Worm (Caenorhabditis elegans) whole organism, L3 larva: Measurements from ENCODE around the gene srh-85.

ENCODE experiments used
- R02D3.7 ChIP-seq: fragments of 150-350 bp; optimal IDR thresholded peaks from 2 replicates; lab custom pipeline; 2014; ENCODE audit warnings: missing biosample characterization, missing genetic modification characterization
- ZK546.5 ChIP-seq: sonication (generic microtip); optimal IDR thresholded peaks from 2 replicates; lab custom pipeline; 2017; ENCODE audit warnings: missing biosample characterization, missing genetic modification characterization
- ceh-28 ChIP-seq: fragments of 150-350 bp; optimal IDR thresholded peaks from 2 replicates; lab custom pipeline; 2014; ENCODE audit warnings: missing biosample characterization, missing genetic modification reagents, missing genetic modification characterization
- ceh-82 ChIP-seq: fragments of 150-350 bp; optimal IDR thresholded peaks from 2 replicates; lab custom pipeline; 2014; ENCODE audit warnings: missing biosample characterization, missing genetic modification characterization
- ceh-9 ChIP-seq: sonication (generic microtip); optimal IDR thresholded peaks from 2 replicates; lab custom pipeline; 2018; ENCODE audit warnings: missing biosample characterization, missing genetic modification characterization
- daf-12 ChIP-seq: fragments of 150-350 bp; optimal IDR thresholded peaks from 2 replicates; lab custom pipeline; 2014; ENCODE audit warnings: missing biosample characterization, missing genetic modification reagents, missing genetic modification characterization
- elt-2 ChIP-seq: sonication (generic microtip); optimal IDR thresholded peaks from 2 replicates; lab custom pipeline; 2016; ENCODE audit warnings: missing genetic modification reagents, mild to moderate bottlenecking, missing genetic modification characterization, missing compliant biosample characterization
- elt-3 ChIP-seq, 3 experiments: fragments of 150-350 bp in 1 of 3; sonication (generic microtip) in 2 of 3; optimal IDR thresholded peaks; 2 replicates in 2 of 3; 4 replicates in 1 of 3; lab custom pipeline; 2014 to 2017; ENCODE audit warnings: missing biosample characterization in 3 of 3, missing genetic modification characterization in 3 of 3
- fkh-10 ChIP-seq: sonication (generic microtip); optimal IDR thresholded peaks from 2 replicates; lab custom pipeline; 2017; ENCODE audit warnings: missing biosample characterization, missing genetic modification reagents, missing genetic modification characterization
- fkh-2 ChIP-seq: fragments of 150-350 bp; optimal IDR thresholded peaks from 2 replicates; lab custom pipeline; 2014; ENCODE audit warnings: missing biosample characterization, missing genetic modification reagents, missing genetic modification characterization
- fos-1 ChIP-seq: fragments of 150-350 bp; optimal IDR thresholded peaks from 2 replicates; lab custom pipeline; 2014; ENCODE audit warnings: missing biosample characterization, missing genetic modification characterization
- hmg-11 ChIP-seq: sonication (generic microtip); optimal IDR thresholded peaks from 2 replicates; lab custom pipeline; 2016; ENCODE audit warnings: missing genetic modification characterization, missing compliant biosample characterization
- jun-1 ChIP-seq: fragments of 150-350 bp; optimal IDR thresholded peaks from 2 replicates; lab custom pipeline; 2014; ENCODE audit warnings: missing biosample characterization, missing genetic modification reagents, missing genetic modification characterization
- lin-15B ChIP-seq: fragments of 150-350 bp; optimal IDR thresholded peaks from 2 replicates; lab custom pipeline; 2014; ENCODE audit warnings: missing biosample characterization, missing genetic modification characterization
- lin-39 ChIP-seq: fragments of 150-350 bp; optimal IDR thresholded peaks from 2 replicates; lab custom pipeline; 2018; ENCODE audit warnings: missing biosample characterization, missing genetic modification reagents, missing genetic modification characterization
- lsy-12 ChIP-seq: sonication (generic microtip); optimal IDR thresholded peaks from 2 replicates; lab custom pipeline; 2016; ENCODE audit warnings: mild to moderate bottlenecking, missing genetic modification characterization, missing compliant biosample characterization
- mml-1 ChIP-seq: fragments of 150-350 bp; sonication (generic microtip); optimal IDR thresholded peaks from 3 replicates; lab custom pipeline; 2014; ENCODE audit warnings: missing biosample characterization, missing genetic modification characterization
- nfya-1 ChIP-seq: sonication (generic microtip); optimal IDR thresholded peaks from 2 replicates; lab custom pipeline; 2017; ENCODE audit warnings: missing genetic modification characterization, mild to moderate bottlenecking, missing compliant biosample characterization, antibody characterized with exemption, moderate library complexity; ENCODE audit not compliant: insufficient read depth
- nhr-11 ChIP-seq: fragments of 150-350 bp; optimal IDR thresholded peaks from 2 replicates; lab custom pipeline; 2014; ENCODE audit warnings: missing biosample characterization, missing genetic modification characterization
- nhr-12 ChIP-seq: fragments of 150-350 bp; optimal IDR thresholded peaks from 2 replicates; lab custom pipeline; 2014; ENCODE audit warnings: missing biosample characterization, missing genetic modification characterization
- nhr-237 ChIP-seq: fragments of 150-350 bp; optimal IDR thresholded peaks from 2 replicates; lab custom pipeline; 2014; ENCODE audit warnings: missing biosample characterization, missing genetic modification characterization
- nhr-25 ChIP-seq: sonication (generic microtip); optimal IDR thresholded peaks from 2 replicates; lab custom pipeline; 2017; ENCODE audit warnings: missing biosample characterization, missing genetic modification characterization
- nhr-28 ChIP-seq: fragments of 150-350 bp; optimal IDR thresholded peaks from 2 replicates; lab custom pipeline; 2014; ENCODE audit warnings: missing biosample characterization, missing genetic modification characterization
- nhr-43 ChIP-seq: sonication (generic microtip); optimal IDR thresholded peaks from 2 replicates; lab custom pipeline; 2016; ENCODE audit warnings: mild to moderate bottlenecking, missing genetic modification characterization, missing compliant biosample characterization; ENCODE audit not compliant: poor library complexity, severe bottlenecking
- nhr-67 ChIP-seq: fragments of 150-350 bp; optimal IDR thresholded peaks from 2 replicates; lab custom pipeline; 2014; ENCODE audit warnings: missing biosample characterization, missing genetic modification characterization
- nhr-76 ChIP-seq: fragments of 150-350 bp; sonication (generic microtip); optimal IDR thresholded peaks from 5 replicates; lab custom pipeline; 2014; ENCODE audit warnings: missing biosample characterization, missing genetic modification characterization
- pqm-1 ChIP-seq: fragments of 150-350 bp; optimal IDR thresholded peaks from 2 replicates; lab custom pipeline; 2017; ENCODE audit warnings: missing biosample characterization, missing genetic modification characterization, inconsistent platforms
- sea-2 ChIP-seq: fragments of 150-350 bp; sonication (generic microtip); optimal IDR thresholded peaks from 4 replicates; lab custom pipeline; 2014; ENCODE audit warnings: missing biosample characterization, missing genetic modification reagents, missing genetic modification characterization
- skn-1 ChIP-seq: fragments of 150-350 bp; optimal IDR thresholded peaks from 2 replicates; lab custom pipeline; 2014; ENCODE audit warnings: missing biosample characterization, missing genetic modification characterization
- snpc-4 ChIP-seq: fragments of 150-350 bp; optimal IDR thresholded peaks from 2 replicates; lab custom pipeline; 2014; ENCODE audit warnings: missing biosample characterization, missing genetic modification characterization
- tbx-2 ChIP-seq: sonication (generic microtip); optimal IDR thresholded peaks from 2 replicates; lab custom pipeline; 2016; ENCODE audit warnings: mild to moderate bottlenecking, missing genetic modification characterization, missing compliant biosample characterization
- unc-39 ChIP-seq: sonication (generic microtip); optimal IDR thresholded peaks from 4 replicates; lab custom pipeline; 2017; ENCODE audit warnings: missing biosample characterization, missing genetic modification characterization
- unc-62 ChIP-seq: fragments of 150-350 bp; sonication (generic microtip); optimal IDR thresholded peaks from 4 replicates; lab custom pipeline; 2014; ENCODE audit warnings: missing biosample characterization, missing genetic modification reagents, missing genetic modification characterization
- ztf-11 ChIP-seq: fragments of 150-350 bp; optimal IDR thresholded peaks from 2 replicates; lab custom pipeline; 2014; ENCODE audit warnings: missing biosample characterization, missing genetic modification characterization
- ztf-4 ChIP-seq: fragments of 150-350 bp; optimal IDR thresholded peaks from 2 replicates; lab custom pipeline; 2014; ENCODE audit warnings: missing biosample characterization, missing genetic modification characterization

srh-85 gene

DNA sequence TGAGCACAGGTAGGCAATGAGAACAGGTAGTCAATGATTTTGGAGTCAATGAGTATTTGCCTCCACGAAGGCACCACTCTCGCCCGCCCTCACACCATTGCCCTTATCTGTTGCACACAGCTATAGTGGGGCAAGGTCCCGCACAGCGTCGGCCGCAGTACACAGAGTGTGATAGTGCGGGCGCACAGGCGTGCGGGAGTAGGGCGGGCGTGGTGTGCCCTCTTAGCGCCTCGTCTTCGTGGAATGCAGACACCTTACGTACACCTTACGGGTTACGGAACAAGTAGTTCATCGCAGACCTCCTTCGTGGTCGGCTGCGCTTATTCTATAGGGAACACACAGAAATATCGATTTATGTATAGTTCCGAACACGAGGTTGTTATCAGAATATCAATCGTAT lies 30.6 kb upstream of the srh-85 start:
- TF ChIP-seq daf-12 (tag; lab: Kevin White, UChicago) = no peak
- TF ChIP-seq nhr-237 (tag; lab: Kevin White, UChicago) = no peak
- no peak for TF ChIP-seq elt-2 (tag; lab: Kevin White, UChicago)
- TF ChIP-seq jun-1 = no peak
- no peak for TF ChIP-seq fkh-10
- no peak for TF ChIP-seq snpc-4 (tag; lab: Kevin White, UChicago)
- no peak for TF ChIP-seq nfya-1
- TF ChIP-seq ztf-4 = no peak
- TF ChIP-seq fos-1 (tag; lab: Kevin White, UChicago) = no peak
- no peak for TF ChIP-seq unc-62 (GFP tag; lab: Kevin White, UChicago)
- no peak for TF ChIP-seq nhr-76
- TF ChIP-seq nhr-28 (tag; lab: Kevin White, UChicago) = no peak
- no peak for TF ChIP-seq nhr-25 (tag; lab: Kevin White, UChicago)

DNA sequence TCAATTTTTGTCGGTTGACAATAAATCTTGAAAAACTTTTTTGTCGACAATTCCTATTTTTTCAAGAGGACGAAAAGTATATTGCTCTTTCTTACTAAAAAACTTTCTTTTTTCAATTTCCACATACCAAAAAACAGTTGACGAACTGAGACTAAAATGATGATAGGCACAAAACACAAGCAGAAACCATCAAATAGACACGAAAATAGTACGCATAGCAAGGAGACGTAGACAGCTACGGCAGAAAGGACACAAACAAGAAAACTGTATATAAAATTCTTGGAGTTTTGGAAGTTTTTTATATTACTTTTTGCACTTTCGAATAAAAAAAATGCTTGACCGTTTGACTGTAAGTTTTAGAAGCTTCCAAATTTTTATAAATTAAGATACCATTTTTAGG lies 26.9 kb upstream of the srh-85 start, which contains the start of gene K12D9.1:
Gene K12D9.1, plus strand, starts transcription at position 301 of the 400 bp plus-strand sequence.
- TF ChIP-seq lin-15B (tag; lab: Kevin White, UChicago) (no peak), fkh-2 (tag; lab: Kevin White, UChicago) (no peak), elt-3 (tag; optimal IDR thresholded peaks at IDR 0.05; lab: Kevin White, UChicago) (no peak), lsy-12 (tag; lab: Kevin White, UChicago) (no peak), tbx-2 (tag; lab: Kevin White, UChicago) (no peak), nfya-1 (no peak), ceh-9 (no peak), unc-39 (tag; lab: Kevin White, UChicago) (no peak), ceh-28 (no peak), nhr-12 (tag; lab: Kevin White, UChicago) (no peak), ceh-82 (no peak), ztf-11 (tag; lab: Kevin White, UChicago) (no peak)

DNA sequence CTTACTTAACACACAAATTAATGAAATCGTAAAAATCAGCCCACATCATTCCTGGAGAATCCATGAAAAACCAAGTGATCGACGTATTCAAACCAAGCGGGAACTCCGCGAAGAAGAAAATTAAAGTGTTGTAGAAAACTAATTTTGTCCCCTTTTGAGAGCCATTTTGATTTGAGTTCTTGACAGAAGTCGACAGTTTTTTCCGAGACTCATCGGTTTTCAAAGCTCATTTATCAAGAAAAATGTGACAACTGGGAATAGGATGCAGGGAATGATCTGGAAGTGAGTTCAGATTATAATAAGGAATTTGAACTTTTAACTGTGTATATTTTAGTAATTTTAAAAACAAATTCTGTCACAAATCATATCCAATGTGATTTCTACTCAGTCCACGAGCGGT lies 24.1 kb upstream of the srh-85 start, which contains the start of gene srw-135:
Gene srw-135, minus strand, starts transcription at position 101 of the 400 bp plus-strand sequence.
- no peak for TF ChIP-seq lin-39 (tag; lab: Kevin White, UChicago)
- no peak for TF ChIP-seq sea-2 (GFP tag; lab: Kevin White, UChicago)
- no peak for TF ChIP-seq daf-12 (tag; lab: Kevin White, UChicago)
- TF ChIP-seq R02D3.7 (tag; lab: Kevin White, UChicago) = no peak
- TF ChIP-seq ztf-11 (tag; lab: Kevin White, UChicago) = no peak
- no peak for TF ChIP-seq skn-1 (tag; lab: Kevin White, UChicago)
- TF ChIP-seq pqm-1 (tag; lab: Kevin White, UChicago) = no peak
- TF ChIP-seq fkh-2 (tag; lab: Kevin White, UChicago) = no peak
- no peak for TF ChIP-seq nhr-25 (tag; lab: Kevin White, UChicago)
- TF ChIP-seq nhr-43 (tag; lab: Kevin White, UChicago) = no peak
- TF ChIP-seq nhr-28 (tag; lab: Kevin White, UChicago) = no peak
- TF ChIP-seq hmg-11 (tag; lab: Kevin White, UChicago) = no peak

DNA sequence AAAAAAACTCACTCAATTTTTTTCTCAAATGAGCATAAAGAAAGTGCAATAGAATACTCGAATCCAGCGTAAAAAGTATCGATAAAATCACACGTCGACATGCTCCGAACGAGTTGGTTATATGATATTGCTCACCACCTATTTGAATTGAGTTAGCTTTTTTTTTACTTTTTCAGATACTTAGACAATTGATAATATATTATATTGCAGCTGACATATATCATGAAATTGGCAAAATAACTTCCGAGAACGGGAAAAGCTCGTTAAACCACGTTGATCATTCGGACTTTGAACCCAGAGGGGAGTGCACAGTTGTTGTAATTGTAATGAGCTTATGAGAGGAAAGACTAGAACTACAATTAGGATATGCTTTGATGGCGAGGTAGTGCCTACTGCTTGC lies 23.2 kb upstream of the srh-85 start, which contains the start of gene srw-136:
Gene srw-136, minus strand, starts transcription at position 101 of the 400 bp plus-strand sequence.
- TF ChIP-seq nhr-67 (tag; lab: Kevin White, UChicago) (no peak), pqm-1 (tag; lab: Kevin White, UChicago) (no peak), mml-1 (tag; lab: Kevin White, UChicago) (no peak), nhr-11 (tag; lab: Kevin White, UChicago) (no peak), elt-2 (tag; lab: Kevin White, UChicago) (no peak), hmg-11 (tag; lab: Kevin White, UChicago) (no peak), skn-1 (tag; lab: Kevin White, UChicago) (no peak), nhr-76 (no peak), nhr-28 (tag; lab: Kevin White, UChicago) (no peak), daf-12 (tag; lab: Kevin White, UChicago) (no peak), ZK546.5 (no peak), lsy-12 (tag; lab: Kevin White, UChicago) (no peak), nfya-1 (no peak), fkh-10 (no peak)
